Worm (Caenorhabditis elegans) whole organism, L4 larva: ENCODE measurements around the gene srx-86.
A peak's percentile ranks its signal among the peaks of the same experiment; 100 is the strongest.

Experiments used
- D1046.2 ChIP-seq: fragments of 200-800 bp; sonication (Bioruptor generic); IDR thresholded peaks from 2 replicates; pipeline ENCODE4 v1.3.6; 2022; ENCODE audit warnings: missing genetic modification characterization, missing compliant biosample characterization
- F10B5.3 ChIP-seq: sonication (generic microtip); optimal IDR thresholded peaks from 2 replicates; lab custom pipeline; 2016; ENCODE audit warnings: mild to moderate bottlenecking, missing genetic modification characterization, missing compliant biosample characterization
- F26F4.8 ChIP-seq: fragments of 200-800 bp; sonication (Bioruptor generic); conservative IDR thresholded peaks from 2 replicates; pipeline ENCODE4 v1.3.6; 2022; ENCODE audit warnings: missing genetic modification characterization, missing compliant biosample characterization
- T26A8.4 ChIP-seq: fragments of 200-800 bp; sonication (Bioruptor generic); IDR thresholded peaks from 2 replicates; pipeline ENCODE4 v1.3.6; 2022; ENCODE audit warnings: missing genetic modification characterization, missing compliant biosample characterization
- Y75B8A.6 ChIP-seq: fragments of 200-800 bp; sonication (Bioruptor generic); IDR thresholded peaks from 2 replicates; pipeline ENCODE4 v1.3.6; 2022; ENCODE audit warnings: missing genetic modification reagents, missing genetic modification characterization, missing compliant biosample characterization
- ZK546.5 ChIP-seq, 2 experiments: sonication (generic microtip); optimal IDR thresholded peaks; 2 replicates each; lab custom pipeline; 2017; ENCODE audit warnings: missing biosample characterization in 2 of 2, missing genetic modification characterization in 2 of 2
- aha-1 ChIP-seq: fragments of 150-350 bp; peaks from one replicate; lab custom pipeline; 2014; ENCODE audit warnings: missing biosample characterization, missing genetic modification characterization
- ama-1 ChIP-seq: fragments of 150-350 bp; optimal IDR thresholded peaks from 2 replicates; lab custom pipeline; 2014; ENCODE audit warnings: inconsistent platforms, mixed read lengths
- arid-1 ChIP-seq: fragments of 200-800 bp; sonication (Bioruptor generic); conservative IDR thresholded peaks from 2 replicates; pipeline ENCODE4 v1.3.6; 2022; ENCODE audit warnings: missing genetic modification reagents, missing genetic modification characterization, missing compliant biosample characterization
- ceh-44 ChIP-seq: fragments of 200-800 bp; sonication (Bioruptor generic); IDR thresholded peaks from 2 replicates; pipeline ENCODE4 v1.3.6; 2022; ENCODE audit warnings: missing genetic modification reagents, missing genetic modification characterization, missing compliant biosample characterization
- ces-1 ChIP-seq: fragments of 150-350 bp; sonication (generic microtip); optimal IDR thresholded peaks from 4 replicates; lab custom pipeline; 2014; ENCODE audit warnings: missing biosample characterization, missing genetic modification reagents, missing genetic modification characterization
- dve-1 ChIP-seq: sonication (generic microtip); optimal IDR thresholded peaks from 2 replicates; lab custom pipeline; 2017; ENCODE audit warnings: antibody characterized with exemption, mild to moderate bottlenecking, missing genetic modification characterization, missing compliant biosample characterization; ENCODE audit not compliant: insufficient read depth
- egl-27 ChIP-seq: sonication (generic microtip); optimal IDR thresholded peaks from 3 replicates; lab custom pipeline; 2017; ENCODE audit warnings: missing biosample characterization, missing genetic modification reagents, missing genetic modification characterization
- egl-43 ChIP-seq: fragments of 200-800 bp; sonication (Bioruptor generic); IDR thresholded peaks from 2 replicates; pipeline ENCODE4 v1.3.6; 2022; ENCODE audit warnings: missing genetic modification reagents, missing genetic modification characterization, missing compliant biosample characterization
- fos-1 ChIP-seq: fragments of 150-350 bp; optimal IDR thresholded peaks from 2 replicates; lab custom pipeline; 2014; ENCODE audit warnings: missing biosample characterization, missing genetic modification characterization
- hif-1 ChIP-seq, 2 experiments: sonication (generic microtip); optimal IDR thresholded peaks; 2 replicates each; lab custom pipeline; 2016 to 2017; ENCODE audit warnings: missing compliant biosample characterization in 2 of 2, missing genetic modification characterization in 2 of 2, missing genetic modification reagents in 2 of 2, missing genotype in 2 of 2, mild to moderate bottlenecking in 1 of 2
- hlh-11 ChIP-seq: fragments of 200-800 bp; sonication (Bioruptor generic); optimal IDR thresholded peaks from 2 replicates; lab custom pipeline; 2018; ENCODE audit warnings: mild to moderate bottlenecking, missing genetic modification characterization, missing compliant biosample characterization
- hlh-30 ChIP-seq: sonication (generic microtip); optimal IDR thresholded peaks from 2 replicates; lab custom pipeline; 2017; ENCODE audit warnings: antibody characterized with exemption, mild to moderate bottlenecking, missing genetic modification characterization, missing compliant biosample characterization; ENCODE audit not compliant: insufficient read depth
- hmg-1.1 ChIP-seq: fragments of 200-800 bp; sonication (Bioruptor generic); IDR thresholded peaks from 2 replicates; pipeline ENCODE4 v1.3.6; 2022; ENCODE audit warnings: missing genetic modification reagents, missing genetic modification characterization, missing compliant biosample characterization
- jun-1 ChIP-seq: fragments of 150-350 bp; optimal IDR thresholded peaks from 2 replicates; lab custom pipeline; 2014; ENCODE audit warnings: missing biosample characterization, missing genetic modification reagents, missing genetic modification characterization
- lim-7 ChIP-seq: fragments of 200-800 bp; sonication (Bioruptor generic); IDR thresholded peaks from 2 replicates; pipeline ENCODE4 v1.3.6; 2022; ENCODE audit warnings: missing genetic modification characterization, missing compliant biosample characterization
- lin-1 ChIP-seq: fragments of 200-800 bp; sonication (Bioruptor generic); IDR thresholded peaks from 2 replicates; pipeline ENCODE4 v1.3.6; 2022; ENCODE audit warnings: missing genetic modification reagents, missing genetic modification characterization, missing compliant biosample characterization
- lin-29 ChIP-seq: fragments of 200-800 bp; sonication (Bioruptor generic); IDR thresholded peaks from 2 replicates; pipeline ENCODE4 v1.3.6; 2022; ENCODE audit warnings: missing genetic modification reagents, missing genetic modification characterization, missing compliant biosample characterization
- lin-38 ChIP-seq: fragments of 200-800 bp; sonication (Bioruptor generic); IDR thresholded peaks from 2 replicates; pipeline ENCODE4 v1.3.6; 2022; ENCODE audit warnings: missing genetic modification reagents, missing genetic modification characterization, missing compliant biosample characterization
- lir-3 ChIP-seq: sonication (generic microtip); optimal IDR thresholded peaks from 2 replicates; lab custom pipeline; 2016; ENCODE audit warnings: mild to moderate bottlenecking, missing genetic modification characterization, missing compliant biosample characterization
- lsy-2 ChIP-seq, 2 experiments: fragments of 150-350 bp in 1 of 2; sonication (generic microtip) in 1 of 2; optimal IDR thresholded peaks; 2 replicates each; lab custom pipeline; 2014 to 2017; ENCODE audit warnings: missing biosample characterization in 2 of 2, missing genetic modification characterization in 2 of 2
- madf-5 ChIP-seq, 2 experiments: fragments of 200-800 bp; sonication (Bioruptor generic); IDR thresholded peaks; 2 replicates each; pipeline ENCODE4 v1.3.6; 2022; ENCODE audit warnings: missing compliant biosample characterization in 2 of 2, missing genetic modification characterization in 2 of 2
- mdl-1 ChIP-seq, 2 experiments: fragments of 150-350 bp in 1 of 2; sonication (generic microtip) in 1 of 2; optimal IDR thresholded peaks; 2 replicates each; lab custom pipeline; 2014 to 2017; ENCODE audit warnings: missing biosample characterization in 2 of 2, missing genetic modification characterization in 2 of 2
- mdt-29 ChIP-seq: fragments of 200-800 bp; sonication (Bioruptor generic); IDR thresholded peaks from 2 replicates; pipeline ENCODE4 v1.3.6; 2022; ENCODE audit warnings: missing genetic modification reagents, missing genetic modification characterization, missing compliant biosample characterization
- mep-1 ChIP-seq: fragments of 150-350 bp; sonication (generic microtip); optimal IDR thresholded peaks from 3 replicates; lab custom pipeline; 2014; ENCODE audit warnings: missing biosample characterization, missing genetic modification characterization
- mes-2 ChIP-seq: sonication (generic microtip); optimal IDR thresholded peaks from 2 replicates; lab custom pipeline; 2016; ENCODE audit warnings: missing genotype, mild to moderate bottlenecking, missing genetic modification characterization, missing compliant biosample characterization; ENCODE audit not compliant: poor library complexity, severe bottlenecking
- mxl-3 ChIP-seq: fragments of 200-800 bp; sonication (Bioruptor generic); optimal IDR thresholded peaks from 2 replicates; lab custom pipeline; 2018; ENCODE audit warnings: mild to moderate bottlenecking, missing genetic modification characterization, missing compliant biosample characterization
- nhr-10 ChIP-seq: fragments of 150-350 bp; optimal IDR thresholded peaks from 2 replicates; lab custom pipeline; 2014; ENCODE audit warnings: missing biosample characterization, missing genetic modification characterization
- nhr-102 ChIP-seq: sonication (generic microtip); optimal IDR thresholded peaks from 2 replicates; lab custom pipeline; 2016; ENCODE audit warnings: mild to moderate bottlenecking, missing genetic modification characterization, moderate library complexity, missing compliant biosample characterization
- nhr-111 ChIP-seq: fragments of 200-800 bp; sonication (Bioruptor generic); optimal IDR thresholded peaks from 2 replicates; lab custom pipeline; 2018; ENCODE audit warnings: mild to moderate bottlenecking, missing genetic modification characterization, missing compliant biosample characterization
- nhr-25 ChIP-seq: sonication (generic microtip); optimal IDR thresholded peaks from 2 replicates; lab custom pipeline; 2017; ENCODE audit warnings: missing genetic modification characterization, mild to moderate bottlenecking, missing compliant biosample characterization, antibody characterized with exemption, moderate library complexity, borderline replicate concordance; ENCODE audit not compliant: insufficient read depth
- nhr-28 ChIP-seq: fragments of 150-350 bp; optimal IDR thresholded peaks from 2 replicates; lab custom pipeline; 2014; ENCODE audit warnings: missing biosample characterization, missing genetic modification characterization
- php-3 ChIP-seq: fragments of 200-800 bp; sonication (Bioruptor generic); IDR thresholded peaks from 2 replicates; pipeline ENCODE4 v1.3.6; 2022; ENCODE audit warnings: missing genetic modification reagents, missing genetic modification characterization, missing compliant biosample characterization
- rbr-2 ChIP-seq: sonication (generic microtip); optimal IDR thresholded peaks from 2 replicates; lab custom pipeline; 2016; ENCODE audit warnings: missing genotype, missing genetic modification characterization, missing compliant biosample characterization
- saeg-2 ChIP-seq: fragments of 200-800 bp; sonication (Bioruptor generic); IDR thresholded peaks from 2 replicates; pipeline ENCODE4 v1.3.6; 2022; ENCODE audit warnings: missing genetic modification reagents, missing genetic modification characterization, missing compliant biosample characterization
- set-16 ChIP-seq: fragments of 200-800 bp; sonication (Bioruptor generic); IDR thresholded peaks from 2 replicates; pipeline ENCODE4 v1.3.6; 2022; ENCODE audit warnings: missing genetic modification reagents, missing genetic modification characterization, missing compliant biosample characterization
- snpc-1.2 ChIP-seq: fragments of 200-800 bp; sonication (Bioruptor generic); IDR thresholded peaks from 2 replicates; pipeline ENCODE4 v1.3.6; 2022; ENCODE audit warnings: missing genetic modification reagents, missing genetic modification characterization, missing compliant biosample characterization
- spr-3 ChIP-seq: fragments of 200-800 bp; sonication (Bioruptor generic); optimal IDR thresholded peaks from 2 replicates; lab custom pipeline; 2018; ENCODE audit warnings: mild to moderate bottlenecking, missing genetic modification characterization, missing compliant biosample characterization
- tag-97 ChIP-seq: fragments of 200-800 bp; sonication (Bioruptor generic); IDR thresholded peaks from 2 replicates; pipeline ENCODE4 v1.3.6; 2022; ENCODE audit warnings: missing genetic modification characterization, missing compliant biosample characterization
- unc-39 ChIP-seq: sonication (generic microtip); optimal IDR thresholded peaks from 2 replicates; lab custom pipeline; 2017; ENCODE audit warnings: missing biosample characterization, missing genetic modification characterization
- unc-62 ChIP-seq, 3 experiments: fragments of 150-350 bp in 1 of 3; sonication (generic microtip); optimal IDR thresholded peaks in 2 of 3; peaks in 1 of 3; 1 replicate in 1 of 3; 2 replicates in 2 of 3; lab custom pipeline; 2014 to 2017; ENCODE audit warnings: missing biosample characterization in 3 of 3, missing genetic modification characterization in 3 of 3, missing genetic modification reagents in 3 of 3, missing genotype in 1 of 3
- zag-1 ChIP-seq: fragments of 150-350 bp; optimal IDR thresholded peaks from 2 replicates; lab custom pipeline; 2014; ENCODE audit warnings: missing biosample characterization, missing genetic modification characterization

srx-86 gene

DNA sequence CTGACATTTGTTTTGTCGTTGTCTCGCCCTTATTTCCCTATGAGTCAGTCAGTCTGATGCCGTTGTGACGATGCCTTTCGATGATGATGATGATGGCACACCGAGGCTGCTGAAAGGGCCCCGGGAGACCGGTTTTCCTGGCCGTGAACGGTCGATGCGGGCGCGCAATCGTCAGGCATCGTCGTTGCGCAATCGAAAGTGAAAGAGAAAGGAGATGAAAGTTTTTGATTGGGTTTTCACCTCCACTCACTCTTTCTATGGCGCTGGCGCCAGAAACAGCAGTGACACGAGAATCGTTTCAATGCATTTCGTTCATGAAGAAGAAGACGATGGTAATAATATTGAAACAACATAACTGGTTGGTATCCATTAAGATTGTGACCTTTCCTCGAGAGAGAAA lies 29.8 kb upstream of the srx-86 start:
- no peak for TF ChIP-seq dve-1
- no peak for TF ChIP-seq egl-27 (tag; lab: Kevin White, UChicago)
- TF ChIP-seq lir-3 (tag; lab: Kevin White, UChicago), result no peak
- TF ChIP-seq lsy-2 (tag; optimal IDR thresholded peaks at IDR 0.05; lab: Kevin White, UChicago), result no peak
- peak; percentile 42; the same call in 1 of the 2 replicates for TF ChIP-seq lim-7 (GFP tag; lab: Robert Waterston, UW)
- peak; percentile 57 to 69; a peak in 3 of 4 replicates for TF ChIP-seq madf-5 (GFP tag; IDR thresholded peaks at IDR 0.05; lab: Robert Waterston, UW)
- TF ChIP-seq Y75B8A.6 (GFP tag; lab: Robert Waterston, UW), result 0 out of 2 replicates have a peak, but pooled peaks have one; percentile 35
- TF ChIP-seq fos-1 (tag; lab: Kevin White, UChicago), result no peak
- TF ChIP-seq mes-2, result peak; percentile 33
- no peak for TF ChIP-seq F26F4.8 (GFP tag; lab: Robert Waterston, UW)
- peak; percentile 34; the same call in 1 of the 2 replicates for TF ChIP-seq hmg-1.1 (GFP tag; lab: Robert Waterston, UW)
- TF ChIP-seq ZK546.5 (tag; optimal IDR thresholded peaks at IDR 0.05; lab: Kevin White, UChicago), result no peak
- no peak for TF ChIP-seq lin-1 (GFP tag; lab: Robert Waterston, UW)
- TF ChIP-seq ces-1 (GFP tag; lab: Kevin White, UChicago), result no peak
- no peak for TF ChIP-seq nhr-102 (tag; lab: Kevin White, UChicago)
- TF ChIP-seq unc-62 (GFP tag; optimal IDR thresholded peaks at IDR 0.05 in 1 of 2; lab: Kevin White, UChicago), result peak in 1 of 2 experiments; percentile 62
- no peak for TF ChIP-seq unc-62 (tag; optimal IDR thresholded peaks at IDR 0.05; lab: Kevin White, UChicago)
- peak; percentile 69 for TF ChIP-seq aha-1 (tag; lab: Kevin White, UChicago)
- TF ChIP-seq snpc-1.2 (GFP tag; lab: Robert Waterston, UW), result no peak
- TF ChIP-seq lin-38, result 0 out of 2 replicates have a peak, but pooled peaks have one; percentile 16
- peak; percentile 64 for TF ChIP-seq ama-1
- no peak for TF ChIP-seq D1046.2 (GFP tag; lab: Robert Waterston, UW)
- no peak for TF ChIP-seq F10B5.3 (tag; lab: Kevin White, UChicago)
- TF ChIP-seq unc-39 (tag; lab: Kevin White, UChicago), result no peak
- no peak for TF ChIP-seq zag-1
- TF ChIP-seq tag-97, result no peak
- TF ChIP-seq lin-29 (GFP tag; lab: Robert Waterston, UW), result 0 out of 2 replicates have a peak, but pooled peaks have one; percentile 25
- no peak for TF ChIP-seq hif-1 (tag; optimal IDR thresholded peaks at IDR 0.05; lab: Kevin White, UChicago)
- TF ChIP-seq hlh-30 (tag; lab: Kevin White, UChicago), result peak; percentile 36
- 0 out of 2 replicates have a peak, but pooled peaks have one; percentile 33 for TF ChIP-seq T26A8.4 (GFP tag; lab: Robert Waterston, UW)
- TF ChIP-seq arid-1, result 0 out of 2 replicates have a peak, but pooled peaks have one; percentile 18
- TF ChIP-seq set-16 (GFP tag; lab: Robert Waterston, UW), result peak; percentile 70
- TF ChIP-seq mxl-3, result peak; percentile 62
- TF ChIP-seq ceh-44 (GFP tag; lab: Robert Waterston, UW), result no peak
- no peak for TF ChIP-seq saeg-2 (GFP tag; lab: Robert Waterston, UW)
- peak; percentile 74 for TF ChIP-seq hlh-11 (tag; lab: Kevin White, UChicago)
- TF ChIP-seq nhr-28, result peak; percentile 58
- TF ChIP-seq nhr-10 (tag; lab: Kevin White, UChicago), result no peak
- peak in 1 of 2 experiments; percentile 70 for TF ChIP-seq mdl-1 (tag; optimal IDR thresholded peaks at IDR 0.05; lab: Kevin White, UChicago)
- TF ChIP-seq php-3, result no peak
- peak; percentile 87 for TF ChIP-seq nhr-25 (tag; lab: Kevin White, UChicago)
- TF ChIP-seq egl-43 (GFP tag; lab: Robert Waterston, UW), result peak; percentile 72; the same call in 1 of the 2 replicates
- TF ChIP-seq nhr-111 (GFP tag; lab: Kevin White, UChicago), result no peak
- peak; percentile 31; the same call in 1 of the 2 replicates for TF ChIP-seq mdt-29
- no peak for TF ChIP-seq spr-3 (GFP tag; lab: Kevin White, UChicago)
- TF ChIP-seq rbr-2, result peak; percentile 18
- TF ChIP-seq jun-1 (tag; lab: Kevin White, UChicago), result no peak
- TF ChIP-seq mep-1 (tag; lab: Kevin White, UChicago), result peak; percentile 25
